Fruit fly (Drosophila melanogaster) whole organism: Measurements from ENCODE around the gene Cp7Fb.

ENCODE experiments used
- CG8478 ChIP-seq: fragments of >200 bp; optimal IDR thresholded peaks from 2 replicates; lab custom pipeline; 2018; ENCODE audit warnings: inconsistent platforms
- Dll ChIP-seq: fragments of >200 bp; optimal IDR thresholded peaks from 2 replicates; lab custom pipeline; 2017
- EcR ChIP-seq, 2 experiments: fragments of >200 bp; optimal IDR thresholded peaks; 2 replicates each; lab custom pipeline; 2017; ENCODE audit warnings: missing biosample characterization in 2 of 2, missing genetic modification characterization in 2 of 2, missing genetic modification reagents in 2 of 2
- pan ChIP-seq: fragments of >200 bp; optimal IDR thresholded peaks from 2 replicates; lab custom pipeline; 2017
- psq ChIP-seq: fragments of >200 bp; optimal IDR thresholded peaks from 2 replicates; lab custom pipeline; 2017
- usp ChIP-seq: fragments of >200 bp; optimal IDR thresholded peaks from 2 replicates; lab custom pipeline; 2017; ENCODE audit warnings: missing biosample characterization, missing genetic modification characterization, mixed read lengths

The Cp7Fb gene

dm6 chrX:8475657-8476056, 2.0 kb downstream of the Cp7Fb start:
- TF ChIP-seq usp (GFP tag; lab: Kevin White, UChicago): no peak
- no peak for TF ChIP-seq psq
- no peak for TF ChIP-seq pan
- TF ChIP-seq Dll (lab: Kevin White, UChicago): no peak
- TF ChIP-seq CG8478 (lab: Kevin White, UChicago): no peak
- TF ChIP-seq EcR (GFP tag; optimal IDR thresholded peaks at IDR 0.05; lab: Kevin White, UChicago): no peak

DNA sequence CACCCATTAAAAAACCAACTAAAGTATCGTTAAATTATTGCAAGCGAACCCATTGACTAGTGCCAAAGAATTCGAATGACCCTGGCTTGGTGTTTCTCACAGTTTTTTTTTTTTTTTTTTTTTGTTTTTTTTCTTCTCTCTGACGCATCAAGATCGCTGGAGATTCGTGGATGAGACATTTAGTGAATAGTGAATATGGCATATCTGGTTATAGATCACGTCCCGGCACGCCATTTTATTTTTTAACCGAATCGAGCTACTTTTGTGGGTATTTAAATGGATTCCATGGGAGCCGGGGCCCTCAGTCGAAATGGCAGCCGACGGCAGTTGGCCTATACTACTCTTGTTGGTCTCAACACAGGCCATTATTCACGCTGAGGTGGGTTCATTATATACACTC, 3.2 kb downstream of the Cp7Fb start, which contains the start of gene Cp7Fc:
TSS of gene Cp7Fc (plus strand) at position 301 of the 400 bp plus-strand sequence.
- TF ChIP-seq EcR (GFP tag; optimal IDR thresholded peaks at IDR 0.05; lab: Kevin White, UChicago) (no peak), pan (no peak), CG8478 (lab: Kevin White, UChicago) (no peak), usp (GFP tag; lab: Kevin White, UChicago) (no peak), Dll (lab: Kevin White, UChicago) (no peak), psq (no peak)

dm6 chrX:8479031-8479568, 5.5 kb downstream of the Cp7Fb start, which contains the start of gene Cp36:
Gene Cp36 (plus strand): TSS chrX:8479319.
- TF ChIP-seq pan: no peak
- TF ChIP-seq psq: no peak
- no peak for TF ChIP-seq Dll (lab: Kevin White, UChicago)
- TF ChIP-seq EcR (GFP tag; optimal IDR thresholded peaks at IDR 0.05; lab: Kevin White, UChicago): no peak
- TF ChIP-seq CG8478 (lab: Kevin White, UChicago): no peak
- TF ChIP-seq usp (GFP tag; lab: Kevin White, UChicago): no peak

DNA sequence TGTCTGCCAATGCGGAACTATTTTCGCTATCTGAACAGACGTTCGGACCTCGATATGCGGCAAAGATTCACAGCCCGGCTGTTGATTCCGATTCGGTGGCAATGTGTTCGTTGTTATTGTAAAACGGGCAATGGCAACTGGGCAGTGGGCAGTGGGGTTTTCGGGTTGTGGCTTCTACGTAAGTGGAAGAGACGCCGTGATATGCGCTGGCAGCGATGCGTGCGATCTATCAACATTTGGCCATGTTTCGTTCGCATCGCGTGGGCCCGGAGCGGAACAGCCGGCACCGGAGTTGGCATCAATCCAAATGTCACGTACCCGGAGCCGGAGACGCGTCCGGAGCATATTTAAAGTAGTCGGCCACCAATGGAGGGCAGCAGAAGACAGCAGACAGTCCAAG, 7.8 kb downstream of the Cp7Fb start, which contains the start of gene Cp38:
TSS of gene Cp38 (plus strand) at position 376 of the 400 bp plus-strand sequence.
- TF ChIP-seq CG8478 (lab: Kevin White, UChicago) (no peak), pan (no peak), usp (GFP tag; lab: Kevin White, UChicago) (no peak), psq (no peak), EcR (GFP tag; optimal IDR thresholded peaks at IDR 0.05; lab: Kevin White, UChicago) (no peak), Dll (lab: Kevin White, UChicago) (no peak)

DNA sequence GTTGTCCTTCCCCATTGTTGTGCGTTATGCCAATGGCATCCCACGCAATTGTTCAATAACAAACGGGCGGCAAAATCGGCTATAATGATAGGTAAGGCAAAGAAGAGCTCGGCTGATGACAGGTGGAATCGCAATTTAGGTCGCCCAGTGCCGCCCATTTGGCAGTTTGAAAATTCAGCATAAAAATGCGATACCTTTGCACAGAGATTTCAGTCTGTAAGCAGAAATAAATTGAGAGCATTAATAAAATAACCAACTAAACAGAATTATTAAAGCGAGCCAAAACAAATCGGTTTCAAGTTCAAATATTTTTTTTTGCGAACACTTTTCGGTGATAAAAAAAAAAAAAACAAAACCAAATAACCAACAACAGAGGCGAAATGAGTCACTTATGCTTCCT, 10.0 kb downstream of the Cp7Fb start, which contains the start of gene CG33223:
TSS of gene CG33223 (minus strand) at position 215 of the 400 bp plus-strand sequence.
- TF ChIP-seq CG8478 (lab: Kevin White, UChicago) (no peak), Dll (lab: Kevin White, UChicago) (no peak), EcR (GFP tag; optimal IDR thresholded peaks at IDR 0.05; lab: Kevin White, UChicago) (no peak), pan (no peak), psq (no peak), usp (GFP tag; lab: Kevin White, UChicago) (no peak)

DNA sequence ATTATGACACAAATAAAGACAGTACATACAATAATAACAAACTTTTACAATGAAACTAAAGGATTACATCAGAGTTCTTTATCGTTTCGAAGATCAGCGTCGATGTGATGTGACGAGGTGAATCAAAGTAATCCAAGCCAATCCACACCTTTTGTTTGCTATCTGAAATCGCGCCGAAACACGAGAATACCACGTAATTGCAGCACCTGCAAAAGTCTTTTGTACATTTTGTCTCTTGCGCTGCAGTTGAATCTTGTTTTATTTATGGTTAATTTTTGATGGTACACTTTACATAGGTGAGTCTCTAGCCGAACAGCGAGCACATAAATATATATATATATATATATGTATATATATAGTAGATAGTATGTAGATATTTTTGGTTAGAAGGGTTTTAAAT, 11.1 kb downstream of the Cp7Fb start:
- no peak for TF ChIP-seq usp (GFP tag; lab: Kevin White, UChicago)
- TF ChIP-seq EcR (GFP tag; optimal IDR thresholded peaks at IDR 0.05; lab: Kevin White, UChicago): no peak
- TF ChIP-seq CG8478 (lab: Kevin White, UChicago): no peak
- TF ChIP-seq psq: no peak
- no peak for TF ChIP-seq pan
- TF ChIP-seq Dll (lab: Kevin White, UChicago): no peak

DNA sequence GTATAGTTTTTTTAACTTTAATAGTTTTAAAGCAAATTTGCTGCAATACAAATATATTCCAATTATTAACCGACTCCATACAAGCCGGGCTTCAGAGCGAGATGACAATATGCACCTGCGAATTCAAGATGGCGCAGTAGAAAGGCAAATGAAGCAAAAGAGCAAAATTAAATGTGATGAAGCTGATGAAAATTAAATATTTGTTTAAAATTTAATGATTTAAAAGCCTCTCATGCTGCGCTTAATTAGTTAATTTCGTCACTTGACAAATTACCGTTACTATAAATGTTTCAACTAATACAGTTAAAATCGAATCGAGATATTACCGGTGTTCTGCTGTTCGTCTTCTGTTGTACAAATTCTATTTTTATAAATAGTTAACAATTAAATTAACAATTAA, 15.4 kb downstream of the Cp7Fb start, which contains the start of gene CG33181:
TSS of gene CG33181 (plus strand) at position 301 of the 400 bp plus-strand sequence.
- TF ChIP-seq pan (no peak), CG8478 (lab: Kevin White, UChicago) (no peak)

DNA sequence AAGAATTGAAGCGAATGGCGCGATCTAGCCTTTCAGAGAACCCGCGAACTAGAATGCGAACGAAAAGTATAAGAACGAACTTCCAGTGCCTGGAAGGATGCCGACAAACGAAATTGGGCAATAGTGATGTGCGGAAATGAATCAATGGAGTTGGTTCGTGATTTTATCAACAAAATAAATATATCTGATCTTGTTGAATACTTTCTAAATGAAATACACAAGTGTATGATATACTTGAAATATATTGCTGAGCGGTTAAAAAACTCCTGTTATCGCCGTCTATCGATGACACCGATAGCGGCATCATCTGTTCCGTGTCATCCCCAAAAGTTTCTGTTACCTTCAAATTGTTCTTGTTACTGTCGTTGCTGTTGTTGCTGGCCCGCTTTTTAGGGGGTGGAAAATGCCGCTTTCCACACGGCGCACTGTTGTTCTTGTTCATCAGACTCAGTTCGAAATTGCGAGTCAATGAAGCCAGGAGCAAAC, 15.9 kb downstream of the Cp7Fb start, which contains the start of gene otu:
TSS of gene otu (minus strand) at position 51 of the 486 bp plus-strand sequence.
- TF ChIP-seq CG8478 (lab: Kevin White, UChicago): no peak
- no peak for TF ChIP-seq EcR (GFP tag; optimal IDR thresholded peaks at IDR 0.05; lab: Kevin White, UChicago)
- no peak for TF ChIP-seq psq
- TF ChIP-seq Dll (lab: Kevin White, UChicago): no peak

DNA sequence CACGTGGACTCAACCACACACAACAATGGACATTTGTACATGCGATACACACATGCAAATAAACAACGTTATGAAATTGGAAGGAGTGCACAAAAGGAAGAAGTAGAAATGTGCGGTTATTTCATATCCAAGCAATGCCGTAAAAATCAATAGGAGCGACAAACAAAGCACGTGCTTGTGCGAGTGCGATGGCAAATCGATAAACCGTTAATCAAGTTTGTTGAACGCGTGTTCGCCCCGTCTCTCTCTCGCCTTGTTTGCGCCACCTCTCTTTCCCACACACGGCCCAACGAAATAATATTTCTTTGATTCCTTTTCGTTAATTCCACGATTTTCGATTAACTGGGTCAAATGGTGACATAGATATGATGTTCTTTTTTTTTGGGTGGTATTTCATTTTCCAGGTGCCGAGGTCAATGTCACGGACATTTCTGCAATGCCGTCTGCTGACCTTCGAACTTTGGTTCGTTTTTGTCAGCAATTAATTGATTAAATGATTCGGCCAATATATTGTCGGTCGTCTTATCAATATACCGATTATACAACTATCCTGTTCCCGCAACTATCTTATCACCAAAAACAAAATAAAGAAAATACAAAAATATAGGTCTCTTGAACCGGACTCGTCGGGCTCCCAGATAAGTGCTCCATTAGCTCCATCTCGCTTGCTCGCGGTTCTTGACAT, 16.8 kb downstream of the Cp7Fb start:
- TF ChIP-seq psq: no peak

DNA sequence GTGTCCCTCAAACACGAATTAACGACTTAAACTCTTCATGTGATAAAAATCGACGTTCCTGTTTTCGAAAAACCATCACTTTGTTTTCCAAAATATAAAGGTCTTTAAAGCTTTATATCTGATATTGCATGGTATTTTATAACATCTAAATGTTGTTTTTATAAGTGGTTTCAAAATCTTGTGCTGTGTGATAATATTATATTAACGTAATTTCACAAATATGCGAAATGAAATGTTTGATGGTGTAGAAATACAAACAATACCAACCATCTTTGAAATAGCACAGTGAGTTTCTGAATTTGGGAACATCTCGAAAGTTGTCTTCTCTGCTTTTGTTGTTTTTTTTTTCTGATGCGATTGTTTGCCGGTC, 17.3 kb downstream of the Cp7Fb start:
- TF ChIP-seq Dll (lab: Kevin White, UChicago) (no peak), usp (GFP tag; lab: Kevin White, UChicago) (no peak), psq (no peak), CG8478 (lab: Kevin White, UChicago) (no peak), pan (no peak), EcR (GFP tag; optimal IDR thresholded peaks at IDR 0.05; lab: Kevin White, UChicago) (no peak)

DNA sequence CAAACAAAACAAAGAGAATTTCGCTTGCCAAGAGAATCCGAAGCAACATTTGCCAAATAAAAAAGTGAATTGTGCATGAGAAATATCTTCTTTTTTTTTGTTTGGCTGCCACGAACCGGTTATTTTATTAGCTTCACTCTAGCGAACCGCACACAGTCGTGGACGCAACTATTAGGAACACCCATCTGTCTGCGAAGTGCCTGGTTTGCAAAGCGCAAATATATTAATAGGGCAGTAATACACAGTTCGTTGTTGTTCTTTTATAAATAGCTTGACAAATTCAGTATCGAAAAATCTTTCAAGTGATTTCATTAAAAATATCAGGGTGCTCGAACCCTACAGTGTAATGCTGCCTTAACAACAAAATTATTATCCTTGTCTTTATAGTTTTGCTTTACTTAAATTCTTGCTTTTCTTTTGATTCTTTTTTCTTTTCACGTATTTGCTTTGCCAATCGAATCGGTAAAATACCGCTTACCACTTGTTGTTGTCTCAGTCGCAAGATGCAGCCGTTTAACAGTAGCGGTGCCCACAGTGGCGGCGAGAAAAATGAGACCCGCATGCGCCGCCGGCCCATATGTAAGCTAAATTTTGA, 17.9 kb downstream of the Cp7Fb start:
- no peak for TF ChIP-seq Dll (lab: Kevin White, UChicago)
- TF ChIP-seq usp (GFP tag; lab: Kevin White, UChicago): no peak
- no peak for TF ChIP-seq psq
- TF ChIP-seq EcR (GFP tag; optimal IDR thresholded peaks at IDR 0.05; lab: Kevin White, UChicago): no peak
- no peak for TF ChIP-seq pan
- no peak for TF ChIP-seq CG8478 (lab: Kevin White, UChicago)

dm6 chrX:8492849-8493248, 19.2 kb downstream of the Cp7Fb start:
- TF ChIP-seq Dll (lab: Kevin White, UChicago): no peak
- TF ChIP-seq psq: no peak
- no peak for TF ChIP-seq CG8478 (lab: Kevin White, UChicago)
- no peak for TF ChIP-seq EcR (GFP tag; optimal IDR thresholded peaks at IDR 0.05; lab: Kevin White, UChicago)
- TF ChIP-seq pan: no peak
- no peak for TF ChIP-seq usp (GFP tag; lab: Kevin White, UChicago)
